Worm (Caenorhabditis elegans) whole organism, late embryonic: ENCODE data around the gene npp-5.

Experiments
- che-1 ChIP-seq: sonication (generic microtip); optimal IDR thresholded peaks from 2 replicates; lab custom pipeline; 2016; ENCODE audit warnings: mild to moderate bottlenecking, missing genetic modification characterization, missing compliant biosample characterization
- fkh-10 ChIP-seq: fragments of 150-350 bp; optimal IDR thresholded peaks from 2 replicates; lab custom pipeline; 2014; ENCODE audit warnings: missing biosample characterization, missing genetic modification reagents, missing genetic modification characterization

DNA sequence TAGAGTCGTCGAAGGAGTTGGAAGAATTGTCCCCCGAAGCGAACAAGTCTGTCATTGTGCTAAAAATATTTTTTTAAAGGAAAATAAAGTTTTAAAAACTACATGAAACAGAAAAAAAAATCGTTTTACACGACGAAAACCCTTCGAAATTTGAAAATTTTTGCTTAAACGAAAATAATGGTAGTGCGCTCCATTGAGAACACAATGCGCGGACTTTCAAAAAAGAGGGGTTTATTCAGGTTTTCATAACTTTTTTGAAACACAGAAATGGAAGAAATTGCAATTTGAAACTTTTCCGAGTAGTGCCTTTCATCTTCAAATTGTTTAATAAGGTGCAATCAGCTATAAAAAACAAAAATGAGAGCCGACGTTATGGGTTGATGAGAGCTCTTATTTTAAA, at the start of gene npp-5:
- TF ChIP-seq che-1 (tag; lab: Kevin White, UChicago) = no peak
- TF ChIP-seq fkh-10 (GFP tag; lab: Kevin White, UChicago) = no peak
